Fruit fly (Drosophila melanogaster): ENCODE measurements around the gene Jwa.
A peak's percentile ranks its signal among the peaks of the same experiment; 100 is the strongest.

The Jwa gene

DNA sequence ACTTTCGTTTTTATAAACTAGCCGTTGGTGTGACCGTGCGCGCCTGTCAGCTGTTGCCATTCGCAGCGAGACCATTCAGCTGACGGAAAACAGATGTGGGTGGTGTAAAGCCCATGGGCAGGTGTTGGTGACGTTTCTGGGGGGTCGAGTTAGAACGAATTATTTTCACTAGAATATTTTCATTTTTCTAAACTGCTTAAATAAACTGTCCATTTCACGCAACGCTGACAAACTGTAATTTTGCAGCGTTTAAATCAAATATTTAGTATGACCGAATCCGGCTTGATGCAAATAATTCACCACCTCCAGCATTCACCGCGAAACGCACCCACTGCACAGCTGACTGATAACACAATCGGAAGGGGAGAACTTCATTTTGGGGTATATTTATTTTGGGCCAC is 10.1 kb downstream of the Jwa start, which contains the start of the genes CG10383 and CG10338 (continued):
- TF ChIP-seq CG31441 (GFP tag; IDR thresholded peaks at IDR 0.05): peak; percentile 71
- TF ChIP-seq bbx (GFP tag; IDR thresholded peaks at IDR 0.05; ENCODE audit: partially characterized antibody): no peak
- peak; percentile 89 for TF ChIP-seq lmd (GFP tag; IDR thresholded peaks at IDR 0.05)
- TF ChIP-seq CG10959 (GFP tag; IDR thresholded peaks at IDR 0.05): no peak
- TF ChIP-seq CG15601 (tag; optimal IDR thresholded peaks at IDR 0.05): peak; percentile 58
- TF ChIP-seq al (GFP tag; IDR thresholded peaks at IDR 0.05): peak; percentile 88
- peak; percentile 69 for TF ChIP-seq CG13296 (GFP tag; optimal IDR thresholded peaks at IDR 0.05)
- peak; percentile 73 for TF ChIP-seq CG4404 (GFP tag; IDR thresholded peaks at IDR 0.05)
- TF ChIP-seq H2.0 (GFP tag; IDR thresholded peaks at IDR 0.05): peak; percentile 88
- TF ChIP-seq Antp (GFP tag; optimal IDR thresholded peaks at IDR 0.05): peak; percentile 95
- peak; percentile 94 for TF ChIP-seq Rfx (GFP tag; IDR thresholded peaks at IDR 0.05)
- peak; percentile 82 for TF ChIP-seq lbe (GFP tag; optimal IDR thresholded peaks at IDR 0.05)
- TF ChIP-seq CG34422 (GFP tag; IDR thresholded peaks at IDR 0.05): peak; percentile 94
- peak; percentile 90 for TF ChIP-seq Side (GFP tag; optimal IDR thresholded peaks at IDR 0.05)
- TF ChIP-seq CG1602 (GFP tag; optimal IDR thresholded peaks at IDR 0.05): peak; percentile 84
- TF ChIP-seq CG5180 (GFP tag; optimal IDR thresholded peaks at IDR 0.05): peak; percentile 25
- peak; percentile 88 for TF ChIP-seq CG17328 (GFP tag; IDR thresholded peaks at IDR 0.05)
- peak; percentile 79 for TF ChIP-seq Nf-YA (GFP tag; IDR thresholded peaks at IDR 0.05)
- peak; percentile 93 for TF ChIP-seq CG16779 (GFP tag; IDR thresholded peaks at IDR 0.05)
- TF ChIP-seq disco-r (GFP tag; optimal IDR thresholded peaks at IDR 0.05): peak; percentile 79
- peak; percentile 58 for TF ChIP-seq CG4854 (GFP tag; optimal IDR thresholded peaks at IDR 0.05)
- TF ChIP-seq otp (GFP tag; IDR thresholded peaks at IDR 0.05): peak; percentile 88
- TF ChIP-seq HHEX (GFP tag; optimal IDR thresholded peaks at IDR 0.05): peak; percentile 65
- no peak; the same call in 1 of the 2 replicates for TF ChIP-seq amos (GFP tag; IDR thresholded peaks at IDR 0.05; ENCODE audit: partially characterized antibody)
- TF ChIP-seq CG17186 (GFP tag; optimal IDR thresholded peaks at IDR 0.05): peak; percentile 80
- TF ChIP-seq CG12391 (tag; optimal IDR thresholded peaks at IDR 0.05): peak; percentile 80
- peak; percentile 77 for TF ChIP-seq fd3F (GFP tag; optimal IDR thresholded peaks at IDR 0.05)
- TF ChIP-seq Ets65A (GFP tag): peak; percentile 99
- peak; percentile 90 for TF ChIP-seq ranshi (GFP tag; IDR thresholded peaks at IDR 0.05)
- no peak for TF ChIP-seq CG7963 (GFP tag; IDR thresholded peaks at IDR 0.05; ENCODE audit: partially characterized antibody)
- TF ChIP-seq esg (GFP tag; conservative IDR thresholded peaks at IDR 0.05): peak; percentile 87
- peak; percentile 88 for TF ChIP-seq Drgx (GFP tag; IDR thresholded peaks at IDR 0.05)
- TF ChIP-seq Blimp-1 (GFP tag; optimal IDR thresholded peaks at IDR 0.05): peak; percentile 92
- peak; percentile 97 for TF ChIP-seq Sin3A (optimal IDR thresholded peaks at IDR 0.05)
- no peak for TF ChIP-seq Tbp (GFP tag; optimal IDR thresholded peaks at IDR 0.05)

DNA sequence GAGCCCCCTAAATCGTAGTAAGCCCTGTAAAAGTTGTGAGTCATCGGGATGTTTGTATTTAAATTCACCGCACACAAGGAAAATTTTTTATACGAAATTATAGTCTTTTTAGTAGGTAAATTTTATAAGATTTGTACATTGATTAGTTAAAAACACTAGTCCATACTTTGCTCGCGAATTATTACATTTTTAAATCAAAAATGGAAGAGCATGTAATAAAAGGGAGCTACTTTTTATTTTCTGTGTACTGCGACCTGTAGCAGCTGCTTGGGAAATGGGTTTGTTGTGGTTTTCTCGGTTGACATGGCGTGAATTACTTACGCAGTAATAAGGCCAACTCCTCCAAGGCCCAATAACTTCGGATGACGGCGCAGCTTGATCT is 10.8 kb downstream of the Jwa start:
- TF ChIP-seq CG12942 (GFP tag; optimal IDR thresholded peaks at IDR 0.05) (peak; percentile 19), CG11560 (tag; IDR thresholded peaks at IDR 0.05) (no peak), pum (GFP tag; optimal IDR thresholded peaks at IDR 0.05) (peak; percentile 21), CG7556 (GFP tag; optimal IDR thresholded peaks at IDR 0.05) (peak; percentile 24), chm (GFP tag; IDR thresholded peaks at IDR 0.05) (no peak), Dip3 (GFP tag; optimal IDR thresholded peaks at IDR 0.05) (no peak), CG7987 (GFP tag; optimal IDR thresholded peaks at IDR 0.05) (no peak), CG12299 (tag; optimal IDR thresholded peaks at IDR 0.05) (no peak), CG10267 (tag; optimal IDR thresholded peaks at IDR 0.05) (no peak), CG10321 (GFP tag; IDR thresholded peaks at IDR 0.05) (0 out of 2 replicates have a peak, but pooled peaks have one; percentile 5), Adf1 (GFP tag; IDR thresholded peaks at IDR 0.05) (0 out of 2 replicates have a peak, but pooled peaks have one; percentile 4), chn (GFP tag; optimal IDR thresholded peaks at IDR 0.05) (no peak), dmrt99B (tag; optimal IDR thresholded peaks at IDR 0.05) (peak; percentile 41), CG13775 (GFP tag; optimal IDR thresholded peaks at IDR 0.05) (peak; percentile 24), CG5245 (GFP tag; optimal IDR thresholded peaks at IDR 0.05) (no peak), CG14441 (GFP tag; IDR thresholded peaks at IDR 0.05) (peak; percentile 35; the same call in 1 of the 2 replicates), sr (GFP tag; IDR thresholded peaks at IDR 0.05) (no peak), ems (GFP tag; optimal IDR thresholded peaks at IDR 0.05) (no peak), scrt (GFP tag; optimal IDR thresholded peaks at IDR 0.05) (no peak)

Data from whole organism, embryonic.